Fruit fly (Drosophila melanogaster): ENCODE measurements around the gene trc.
A peak's percentile ranks its signal among the peaks of the same experiment; 100 is the strongest.

The trc gene

DNA sequence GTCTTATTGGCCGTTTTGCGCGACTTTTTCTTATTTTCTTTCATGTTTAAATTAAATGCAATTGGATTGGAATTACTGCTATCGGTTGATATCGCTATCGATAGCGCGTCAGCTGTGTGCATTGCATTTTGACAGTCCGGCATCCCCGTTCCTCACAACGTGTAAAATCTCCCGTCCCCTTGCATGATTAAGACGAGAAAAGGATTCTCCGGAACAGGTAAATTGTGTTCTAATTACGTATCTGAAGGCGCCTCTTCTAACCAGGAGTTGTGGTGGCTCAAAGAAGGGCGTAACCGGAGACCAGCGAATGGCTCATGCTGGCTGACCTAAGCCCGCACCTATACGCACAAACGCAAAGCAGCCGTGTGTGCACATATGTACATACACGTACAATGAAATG is 27.0 kb downstream of the trc start, which contains the start of the genes CG14104 and Kap-alpha1 (continued):
- no peak for TF ChIP-seq CG11723 (GFP tag; optimal IDR thresholded peaks at IDR 0.05)
- TF ChIP-seq H15 (GFP tag; IDR thresholded peaks at IDR 0.05) = no peak
- no peak for TF ChIP-seq CG5953 (GFP tag; IDR thresholded peaks at IDR 0.05)
- no peak for TF ChIP-seq CG13894 (tag; optimal IDR thresholded peaks at IDR 0.05)
- peak; percentile 56 for TF ChIP-seq stwl (tag; optimal IDR thresholded peaks at IDR 0.05)
- TF ChIP-seq gem (tag; optimal IDR thresholded peaks at IDR 0.05) = no peak
- no peak for TF ChIP-seq exex (tag; optimal IDR thresholded peaks at IDR 0.05)
- TF ChIP-seq Tbp (GFP tag; optimal IDR thresholded peaks at IDR 0.05) = no peak
- peak; percentile 43 for TF ChIP-seq zen (tag; optimal IDR thresholded peaks at IDR 0.05)
- TF ChIP-seq trem (tag; optimal IDR thresholded peaks at IDR 0.05) = peak; percentile 52
- peak; percentile 88 for TF ChIP-seq MBD-R2 (GFP tag; IDR thresholded peaks at IDR 0.05)
- TF ChIP-seq cwo (GFP tag; optimal IDR thresholded peaks at IDR 0.05) = no peak
- TF ChIP-seq Dip2 (GFP tag; IDR thresholded peaks at IDR 0.05) = no peak
- no peak for TF ChIP-seq aop (GFP tag; IDR thresholded peaks at IDR 0.05)
- no peak for TF ChIP-seq sqz (GFP tag; optimal IDR thresholded peaks at IDR 0.05)
- no peak for TF ChIP-seq luna (GFP tag; optimal IDR thresholded peaks at IDR 0.05)
- TF ChIP-seq CG1603 (tag; optimal IDR thresholded peaks at IDR 0.05) = peak; percentile 34
- TF ChIP-seq Gsc (GFP tag; IDR thresholded peaks at IDR 0.05) = no peak
- peak; percentile 43 for TF ChIP-seq D (optimal IDR thresholded peaks at IDR 0.05)
- no peak for TF ChIP-seq D (GFP tag; optimal IDR thresholded peaks at IDR 0.05)
- no peak for TF ChIP-seq az2 (GFP tag; optimal IDR thresholded peaks at IDR 0.05)
- TF ChIP-seq CG3726 (GFP tag; IDR thresholded peaks at IDR 0.05) = no peak
- peak; percentile 61 for TF ChIP-seq CG15479 (GFP tag; optimal IDR thresholded peaks at IDR 0.05)
- TF ChIP-seq CG18599 (GFP tag; optimal IDR thresholded peaks at IDR 0.05) = no peak
- TF ChIP-seq NK7.1 (GFP tag; optimal IDR thresholded peaks at IDR 0.05) = no peak
- no peak for TF ChIP-seq Xbp1 (GFP tag; optimal IDR thresholded peaks at IDR 0.05)
- no peak for TF ChIP-seq CG10366 (GFP tag; IDR thresholded peaks at IDR 0.05)
- TF ChIP-seq ttk (GFP tag; IDR thresholded peaks at IDR 0.05) = no peak
- no peak for TF ChIP-seq CG1529 (GFP tag; optimal IDR thresholded peaks at IDR 0.05)
- 0 out of 3 replicates have a peak, but pooled peaks have one; percentile 12 for TF ChIP-seq mld (GFP tag; IDR thresholded peaks at IDR 0.05; ENCODE audit: partially characterized antibody)
- no peak for TF ChIP-seq Hey (tag; optimal IDR thresholded peaks at IDR 0.05)
- TF ChIP-seq Ravus (GFP tag; IDR thresholded peaks at IDR 0.05) = no peak
- TF ChIP-seq CG15696 (tag; optimal IDR thresholded peaks at IDR 0.05) = no peak
- TF ChIP-seq Rx (GFP tag; IDR thresholded peaks at IDR 0.05) = no peak
- no peak for TF ChIP-seq btn (GFP tag; optimal IDR thresholded peaks at IDR 0.05)
- no peak for TF ChIP-seq Bdp1 (GFP tag; optimal IDR thresholded peaks at IDR 0.05)
- no peak for TF ChIP-seq jigr1 (GFP tag; IDR thresholded peaks at IDR 0.05)
- TF ChIP-seq sim (GFP tag; IDR thresholded peaks at IDR 0.05) = no peak
- no peak for TF ChIP-seq ac (GFP tag; optimal IDR thresholded peaks at IDR 0.05)
- TF ChIP-seq CG9797 (GFP tag; optimal IDR thresholded peaks at IDR 0.05) = no peak
- peak; percentile 71 for TF ChIP-seq Dref (GFP tag; IDR thresholded peaks at IDR 0.05)
- no peak for TF ChIP-seq Bteb2 (GFP tag; optimal IDR thresholded peaks at IDR 0.05)
- TF ChIP-seq CG11456 (GFP tag; IDR thresholded peaks at IDR 0.05) = no peak
- TF ChIP-seq salm (tag; optimal IDR thresholded peaks at IDR 0.05) = no peak
- TF ChIP-seq CG6272 (GFP tag; IDR thresholded peaks at IDR 0.05) = no peak
- no peak for TF ChIP-seq pros (GFP tag; optimal IDR thresholded peaks at IDR 0.05)
- TF ChIP-seq Ssrp (tag; optimal IDR thresholded peaks at IDR 0.05) = no peak
- TF ChIP-seq danr (GFP tag; IDR thresholded peaks at IDR 0.05) = no peak
- TF ChIP-seq CG8478 (optimal IDR thresholded peaks at IDR 0.05) = peak; percentile 67
- no peak for TF ChIP-seq CG18476 (GFP tag; optimal IDR thresholded peaks at IDR 0.05)
- TF ChIP-seq twi (tag; optimal IDR thresholded peaks at IDR 0.05) = no peak
- no peak for TF ChIP-seq CG10274 (GFP tag; optimal IDR thresholded peaks at IDR 0.05)
- TF ChIP-seq Optix (GFP tag; IDR thresholded peaks at IDR 0.05) = no peak
- TF ChIP-seq fru (optimal IDR thresholded peaks at IDR 0.05) = no peak
